Worm (Caenorhabditis elegans) whole organism, L4 larva: ENCODE results near the gene clec-125.

Experiments used
- F37D6.2 ChIP-seq: sonication (generic microtip); optimal IDR thresholded peaks from 2 replicates; lab custom pipeline; 2016; ENCODE audit warnings: mild to moderate bottlenecking, missing genetic modification characterization, missing compliant biosample characterization
- F44E2.7 ChIP-seq: fragments of 200-800 bp; sonication (Bioruptor generic); IDR thresholded peaks from 2 replicates; pipeline ENCODE4 v2.1.2; 2022; ENCODE audit warnings: missing genetic modification characterization, missing compliant biosample characterization
- T26A8.4 ChIP-seq: fragments of 200-800 bp; sonication (Bioruptor generic); IDR thresholded peaks from 2 replicates; pipeline ENCODE4 v1.3.6; 2022; ENCODE audit warnings: missing genetic modification characterization, missing compliant biosample characterization
- Y48G9A.11 ChIP-seq: fragments of 200-800 bp; sonication (Bioruptor generic); IDR thresholded peaks from 2 replicates; pipeline ENCODE4 v1.3.6; 2022; ENCODE audit warnings: missing genetic modification reagents, missing genetic modification characterization, missing compliant biosample characterization
- Y5F2A.4 ChIP-seq: fragments of 200-800 bp; sonication (Bioruptor generic); optimal IDR thresholded peaks from 2 replicates; lab custom pipeline; 2018; ENCODE audit warnings: mild to moderate bottlenecking, missing genetic modification characterization, missing compliant biosample characterization
- Y75B8A.6 ChIP-seq: fragments of 200-800 bp; sonication (Bioruptor generic); IDR thresholded peaks from 2 replicates; pipeline ENCODE4 v1.3.6; 2022; ENCODE audit warnings: missing genetic modification reagents, missing genetic modification characterization, missing compliant biosample characterization
- ZK546.5 ChIP-seq, 2 experiments: sonication (generic microtip); optimal IDR thresholded peaks; 2 replicates each; lab custom pipeline; 2017; ENCODE audit warnings: missing biosample characterization in 2 of 2, missing genetic modification characterization in 2 of 2
- aly-2 ChIP-seq: sonication (generic microtip); optimal IDR thresholded peaks from 2 replicates; lab custom pipeline; 2018; ENCODE audit warnings: missing biosample characterization, missing genetic modification characterization
- ama-1 ChIP-seq: fragments of 150-350 bp; optimal IDR thresholded peaks from 2 replicates; lab custom pipeline; 2014; ENCODE audit warnings: inconsistent platforms, mixed read lengths
- ceh-20 ChIP-seq: fragments of 200-800 bp; sonication (Bioruptor generic); IDR thresholded peaks from 2 replicates; pipeline ENCODE4 v1.3.6; 2022; ENCODE audit warnings: missing genetic modification reagents, missing genetic modification characterization, missing compliant biosample characterization
- ceh-32 ChIP-seq: sonication (generic microtip); optimal IDR thresholded peaks from 2 replicates; lab custom pipeline; 2016; ENCODE audit warnings: mild to moderate bottlenecking, missing genetic modification characterization, missing compliant biosample characterization; ENCODE audit not compliant: poor library complexity
- ctbp-1 ChIP-seq: fragments of 200-800 bp; sonication (Bioruptor generic); IDR thresholded peaks from 2 replicates; pipeline ENCODE4 v1.3.6; 2022; ENCODE audit warnings: missing genetic modification reagents, missing genetic modification characterization, missing compliant biosample characterization
- dpl-1 ChIP-seq: fragments of 150-350 bp; optimal IDR thresholded peaks from 2 replicates; lab custom pipeline; 2014; ENCODE audit warnings: missing biosample characterization, missing genetic modification reagents, missing genetic modification characterization
- hlh-30 ChIP-seq: sonication (generic microtip); optimal IDR thresholded peaks from 2 replicates; lab custom pipeline; 2017; ENCODE audit warnings: antibody characterized with exemption, mild to moderate bottlenecking, missing genetic modification characterization, missing compliant biosample characterization; ENCODE audit not compliant: insufficient read depth
- lin-13 ChIP-seq: fragments of 150-350 bp; optimal IDR thresholded peaks from 2 replicates; lab custom pipeline; 2014; ENCODE audit warnings: missing biosample characterization, missing genetic modification reagents, missing genetic modification characterization
- lin-15B ChIP-seq: fragments of 150-350 bp; sonication (generic microtip); optimal IDR thresholded peaks from 3 replicates; lab custom pipeline; 2014; ENCODE audit warnings: missing biosample characterization, missing genetic modification characterization
- lin-38 ChIP-seq: fragments of 200-800 bp; sonication (Bioruptor generic); IDR thresholded peaks from 2 replicates; pipeline ENCODE4 v1.3.6; 2022; ENCODE audit warnings: missing genetic modification reagents, missing genetic modification characterization, missing compliant biosample characterization
- lin-39 ChIP-seq: fragments of 150-350 bp; optimal IDR thresholded peaks from 2 replicates; lab custom pipeline; 2014; ENCODE audit warnings: missing biosample characterization, missing genetic modification reagents, missing genetic modification characterization
- madf-9 ChIP-seq: fragments of 200-800 bp; sonication (Bioruptor generic); conservative IDR thresholded peaks from 2 replicates; pipeline ENCODE4 v1.3.6; 2022; ENCODE audit warnings: missing genetic modification reagents, missing genetic modification characterization, missing compliant biosample characterization
- mdl-1 ChIP-seq, 2 experiments: fragments of 150-350 bp in 1 of 2; sonication (generic microtip) in 1 of 2; optimal IDR thresholded peaks; 2 replicates each; lab custom pipeline; 2014 to 2017; ENCODE audit warnings: missing biosample characterization in 2 of 2, missing genetic modification characterization in 2 of 2
- mep-1 ChIP-seq: fragments of 150-350 bp; sonication (generic microtip); optimal IDR thresholded peaks from 3 replicates; lab custom pipeline; 2014; ENCODE audit warnings: missing biosample characterization, missing genetic modification characterization
- nhr-10 ChIP-seq: fragments of 150-350 bp; optimal IDR thresholded peaks from 2 replicates; lab custom pipeline; 2014; ENCODE audit warnings: missing biosample characterization, missing genetic modification characterization
- nhr-102 ChIP-seq: sonication (generic microtip); optimal IDR thresholded peaks from 2 replicates; lab custom pipeline; 2016; ENCODE audit warnings: mild to moderate bottlenecking, missing genetic modification characterization, moderate library complexity, missing compliant biosample characterization
- nhr-28 ChIP-seq: fragments of 150-350 bp; optimal IDR thresholded peaks from 2 replicates; lab custom pipeline; 2014; ENCODE audit warnings: missing biosample characterization, missing genetic modification characterization
- nhr-42 ChIP-seq: fragments of 200-800 bp; sonication (Bioruptor generic); IDR thresholded peaks from 2 replicates; pipeline ENCODE4 v1.3.6; 2022; ENCODE audit warnings: missing genetic modification characterization, missing compliant biosample characterization
- nhr-48 ChIP-seq: sonication (generic microtip); optimal IDR thresholded peaks from 2 replicates; lab custom pipeline; 2016; ENCODE audit warnings: mild to moderate bottlenecking, missing genetic modification characterization, missing compliant biosample characterization
- pha-4 ChIP-seq, 2 experiments: fragments of 150-350 bp in 1 of 2; fragments of 200-800 bp in 1 of 2; sonication (Bioruptor generic) in 1 of 2; IDR thresholded peaks in 1 of 2; optimal IDR thresholded peaks in 1 of 2; 2 replicates each; pipeline versions ENCODE4 v1.3.6 to Lab custom; 2014 to 2022; ENCODE audit warnings: missing genetic modification characterization in 2 of 2, missing genetic modification reagents in 2 of 2, missing biosample characterization in 1 of 2, missing compliant biosample characterization in 1 of 2
- php-3 ChIP-seq: fragments of 200-800 bp; sonication (Bioruptor generic); IDR thresholded peaks from 2 replicates; pipeline ENCODE4 v1.3.6; 2022; ENCODE audit warnings: missing genetic modification reagents, missing genetic modification characterization, missing compliant biosample characterization
- sdz-12 ChIP-seq: fragments of 200-800 bp; sonication (Bioruptor generic); optimal IDR thresholded peaks from 2 replicates; lab custom pipeline; 2018; ENCODE audit warnings: mild to moderate bottlenecking, missing genetic modification characterization, missing compliant biosample characterization
- set-16 ChIP-seq: fragments of 200-800 bp; sonication (Bioruptor generic); IDR thresholded peaks from 2 replicates; pipeline ENCODE4 v1.3.6; 2022; ENCODE audit warnings: missing genetic modification reagents, missing genetic modification characterization, missing compliant biosample characterization
- skn-1 ChIP-seq: fragments of 150-350 bp; optimal IDR thresholded peaks from 2 replicates; lab custom pipeline; 2014; ENCODE audit warnings: missing biosample characterization, missing genetic modification characterization
- snpc-1.2 ChIP-seq: fragments of 200-800 bp; sonication (Bioruptor generic); IDR thresholded peaks from 2 replicates; pipeline ENCODE4 v1.3.6; 2022; ENCODE audit warnings: missing genetic modification reagents, missing genetic modification characterization, missing compliant biosample characterization
- snpc-4 ChIP-seq: fragments of 150-350 bp; optimal IDR thresholded peaks from 2 replicates; lab custom pipeline; 2014; ENCODE audit warnings: missing biosample characterization, missing genetic modification characterization
- tra-1 ChIP-seq: fragments of 200-800 bp; sonication (Bioruptor generic); IDR thresholded peaks from 2 replicates; pipeline ENCODE4 v1.3.6; 2022; ENCODE audit warnings: missing genetic modification reagents, missing genetic modification characterization, missing compliant biosample characterization
- unc-130 ChIP-seq: sonication (generic microtip); optimal IDR thresholded peaks from 2 replicates; lab custom pipeline; 2016; ENCODE audit warnings: missing genetic modification reagents, missing genetic modification characterization, missing compliant biosample characterization
- unc-39 ChIP-seq: sonication (generic microtip); optimal IDR thresholded peaks from 2 replicates; lab custom pipeline; 2017; ENCODE audit warnings: missing biosample characterization, missing genetic modification characterization
- vab-7 ChIP-seq: fragments of 200-800 bp; sonication (Bioruptor generic); IDR thresholded peaks from 2 replicates; pipeline ENCODE4 v1.3.6; 2022; ENCODE audit warnings: missing genetic modification reagents, missing genetic modification characterization, missing compliant biosample characterization
- zag-1 ChIP-seq: fragments of 150-350 bp; optimal IDR thresholded peaks from 2 replicates; lab custom pipeline; 2014; ENCODE audit warnings: missing biosample characterization, missing genetic modification characterization
- zip-11 ChIP-seq: fragments of 200-800 bp; sonication (Bioruptor generic); IDR thresholded peaks from 2 replicates; pipeline ENCODE4 v1.3.6; 2022; ENCODE audit warnings: missing genetic modification characterization, missing compliant biosample characterization

clec-125 gene

DNA sequence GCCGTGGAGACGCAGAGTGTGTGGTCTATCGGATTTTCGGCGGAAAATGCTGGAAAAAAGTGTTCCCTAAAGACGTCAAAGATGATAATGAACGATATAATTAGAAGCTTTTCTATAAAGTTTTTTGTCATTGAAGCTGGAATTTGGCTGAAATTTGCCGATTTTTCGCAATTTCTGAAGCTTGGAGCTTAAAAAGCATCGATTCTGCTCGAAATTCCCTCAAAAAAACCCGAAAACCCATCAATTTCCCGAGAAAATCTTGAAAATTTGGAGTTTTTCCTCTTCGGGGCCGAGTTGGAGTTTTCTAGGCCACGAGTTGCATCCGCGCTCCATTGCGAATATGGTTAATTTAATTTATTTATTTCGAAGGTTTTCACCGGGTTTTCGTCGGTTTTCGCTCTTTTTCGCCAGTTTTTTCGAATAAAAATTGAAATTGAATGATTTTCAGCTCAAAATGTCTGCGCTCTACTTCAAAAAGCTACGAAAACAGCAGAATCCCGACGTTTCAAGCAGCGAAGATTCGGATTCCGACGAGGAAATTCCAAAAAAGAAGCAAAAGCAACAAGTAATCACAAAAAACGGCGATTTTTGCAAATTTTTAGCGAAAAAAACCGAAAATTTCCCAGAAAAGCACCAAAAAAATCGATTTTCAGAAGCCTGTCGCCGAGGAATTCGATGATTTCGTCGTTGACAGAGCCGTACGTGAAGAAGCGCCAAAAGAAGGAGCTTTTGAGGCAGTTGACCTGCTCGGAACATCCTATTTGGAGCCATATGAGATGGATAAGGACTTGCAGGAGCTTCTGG is 13.1 kb upstream of the clec-125 start, which contains the start of the genes col-71 and Y49F6B.2 (continued):
- TF ChIP-seq aly-2 (tag; lab: Kevin White, UChicago): no peak
- no peak for TF ChIP-seq unc-39 (tag; lab: Kevin White, UChicago)
- no peak for TF ChIP-seq ama-1 (lab: Kevin White, UChicago)
- no peak for TF ChIP-seq lin-39 (tag; lab: Kevin White, UChicago)
- no peak for TF ChIP-seq F44E2.7 (GFP tag; lab: Robert Waterston, UW)
- TF ChIP-seq F37D6.2 (tag; lab: Kevin White, UChicago): peak; percentile 65
- 0 out of 2 replicates have a peak, but pooled peaks have one; percentile 18 for TF ChIP-seq pha-4 (GFP tag; IDR thresholded peaks at IDR 0.05; lab: Robert Waterston, UW)
- TF ChIP-seq pha-4 (tag; optimal IDR thresholded peaks at IDR 0.05; lab: Kevin White, UChicago): no peak
- no peak for TF ChIP-seq nhr-42
- TF ChIP-seq Y75B8A.6 (GFP tag; lab: Robert Waterston, UW): no peak
- TF ChIP-seq nhr-48 (tag; lab: Kevin White, UChicago): no peak
- TF ChIP-seq vab-7: no peak
- TF ChIP-seq set-16 (GFP tag; lab: Robert Waterston, UW): no peak
- peak; percentile 43; the same call in 1 of the 2 replicates for TF ChIP-seq madf-9 (GFP tag; lab: Robert Waterston, UW)
- TF ChIP-seq ctbp-1 (GFP tag; lab: Robert Waterston, UW): 0 out of 2 replicates have a peak, but pooled peaks have one; percentile 49
- TF ChIP-seq nhr-102 (tag; lab: Kevin White, UChicago): no peak
- TF ChIP-seq T26A8.4: no peak
- TF ChIP-seq ceh-20 (GFP tag; lab: Robert Waterston, UW): no peak
- TF ChIP-seq mdl-1 (tag; optimal IDR thresholded peaks at IDR 0.05; lab: Kevin White, UChicago): no peak
- peak; percentile 70 for TF ChIP-seq lin-13 (GFP tag; lab: Kevin White, UChicago)
- peak; percentile 22 for TF ChIP-seq hlh-30 (tag; lab: Kevin White, UChicago)
- peak; percentile 85 for TF ChIP-seq Y48G9A.11 (GFP tag; lab: Robert Waterston, UW)
- TF ChIP-seq snpc-1.2 (GFP tag; lab: Robert Waterston, UW): no peak
- TF ChIP-seq nhr-28 (tag; lab: Kevin White, UChicago): peak; percentile 19
- no peak for TF ChIP-seq sdz-12 (GFP tag; lab: Kevin White, UChicago)
- no peak for TF ChIP-seq zip-11 (GFP tag; lab: Robert Waterston, UW)
- TF ChIP-seq skn-1 (tag; lab: Kevin White, UChicago): no peak
- no peak for TF ChIP-seq snpc-4 (tag; lab: Kevin White, UChicago)
- TF ChIP-seq mep-1 (tag; lab: Kevin White, UChicago): peak; percentile 65
- peak; percentile 70 for TF ChIP-seq dpl-1
- TF ChIP-seq unc-130 (GFP tag; lab: Kevin White, UChicago): peak; percentile 91
- TF ChIP-seq php-3: 0 out of 2 replicates have a peak, but pooled peaks have one; percentile 30
- no peak for TF ChIP-seq ceh-32 (tag; lab: Kevin White, UChicago)
- no peak for TF ChIP-seq nhr-10 (tag; lab: Kevin White, UChicago)

DNA sequence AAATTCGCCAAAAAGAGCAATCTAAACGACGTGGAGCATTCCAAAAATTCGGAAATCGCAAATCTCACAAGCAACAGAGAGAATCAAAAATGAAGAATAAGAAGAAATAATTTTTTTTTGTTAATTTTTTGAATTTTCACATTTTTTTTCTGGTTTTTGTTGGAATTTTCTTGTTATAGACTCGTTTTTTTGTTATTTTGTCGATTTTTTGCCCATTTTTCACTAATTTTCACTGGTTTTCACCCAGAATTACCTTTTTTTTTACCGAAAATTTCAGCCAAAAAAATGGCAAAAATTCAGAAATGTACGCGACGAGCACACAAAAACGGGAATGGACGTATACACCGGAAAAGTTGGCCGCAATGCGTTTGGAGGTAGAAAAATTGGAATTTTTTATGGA is 11.1 kb upstream of the clec-125 start, which contains the start of gene cyh-1:
cyh-1 (plus strand) TSS at position 301 of the 400 bp plus-strand sequence.
- 0 out of 2 replicates have a peak, but pooled peaks have one; percentile 15 for TF ChIP-seq lin-38 (GFP tag; lab: Robert Waterston, UW)
- TF ChIP-seq dpl-1: no peak
- TF ChIP-seq, all 104 proteins: peak for 1

ce11 chrII:3512240-3512639 is 3.6 kb upstream of the clec-125 start, which contains the start of gene Y49F6B.19:
Y49F6B.19 (minus strand) TSS chrII:3512340.
- TF ChIP-seq zag-1 (tag; lab: Kevin White, UChicago): no peak
- TF ChIP-seq lin-15B: no peak
- no peak for TF ChIP-seq unc-39 (tag; lab: Kevin White, UChicago)
- TF ChIP-seq ZK546.5 (tag; optimal IDR thresholded peaks at IDR 0.05; lab: Kevin White, UChicago): no peak
- no peak for TF ChIP-seq Y5F2A.4 (GFP tag; lab: Kevin White, UChicago)
- TF ChIP-seq tra-1 (GFP tag; lab: Robert Waterston, UW): 0 out of 2 replicates have a peak, but pooled peaks have one; percentile 19
